Fruit fly (Drosophila melanogaster): ENCODE data around the gene Ppm1.
A peak's percentile ranks its signal among the peaks of the same experiment; 100 is the strongest.

Gene Ppm1

dm6 chr3L:557294-557693 lies 23.8 kb upstream of the Ppm1 start (continued):
- peak; percentile 42 for TF ChIP-seq CG11762 (GFP tag; optimal IDR thresholded peaks at IDR 0.05; ENCODE audit: insufficient read depth)
- peak; percentile 70 for TF ChIP-seq CG11294 (GFP tag; IDR thresholded peaks at IDR 0.05)
- TF ChIP-seq CG4318 (GFP tag; optimal IDR thresholded peaks at IDR 0.05): peak; percentile 67
- TF ChIP-seq Eip75B (GFP tag; optimal IDR thresholded peaks at IDR 0.05): peak; percentile 57
- TF ChIP-seq CG15336 (GFP tag; IDR thresholded peaks at IDR 0.05): peak; percentile 84
- TF ChIP-seq CG6163 (GFP tag; IDR thresholded peaks at IDR 0.05): peak; percentile 84
- peak; percentile 18 for TF ChIP-seq CG11902 (GFP tag; optimal IDR thresholded peaks at IDR 0.05)
- TF ChIP-seq CG1621 (tag; optimal IDR thresholded peaks at IDR 0.05): peak; percentile 73
- TF ChIP-seq acj6 (GFP tag; optimal IDR thresholded peaks at IDR 0.05): peak; percentile 69
- peak; percentile 72 for TF ChIP-seq CG3919 (GFP tag; optimal IDR thresholded peaks at IDR 0.05)
- peak; percentile 66 for TF ChIP-seq CG34406 (GFP tag; optimal IDR thresholded peaks at IDR 0.05)
- peak; percentile 81 for TF ChIP-seq CG8119 (GFP tag; IDR thresholded peaks at IDR 0.05)
- no peak for TF ChIP-seq CG6854 (GFP tag; optimal IDR thresholded peaks at IDR 0.05)
- TF ChIP-seq CG31627 (GFP tag; optimal IDR thresholded peaks at IDR 0.05): peak; percentile 71
- peak; percentile 60 for TF ChIP-seq Met (GFP tag; optimal IDR thresholded peaks at IDR 0.05)
- TF ChIP-seq Gug (GFP tag; IDR thresholded peaks at IDR 0.05): peak; percentile 79
- peak; percentile 77 for TF ChIP-seq CG32006 (GFP tag; optimal IDR thresholded peaks at IDR 0.05)
- no peak for TF ChIP-seq CG8319 (GFP tag; optimal IDR thresholded peaks at IDR 0.05)
- no peak for TF ChIP-seq Hr38 (GFP tag; optimal IDR thresholded peaks at IDR 0.05)
- TF ChIP-seq OdsH (GFP tag; optimal IDR thresholded peaks at IDR 0.05): peak; percentile 72
- peak; percentile 80 for TF ChIP-seq eg (GFP tag; IDR thresholded peaks at IDR 0.05)
- TF ChIP-seq fd59A (GFP tag; optimal IDR thresholded peaks at IDR 0.05): peak; percentile 59
- TF ChIP-seq Hr4 (GFP tag; optimal IDR thresholded peaks at IDR 0.05): peak; percentile 77
- TF ChIP-seq svp (GFP tag): no peak
- TF ChIP-seq CG8632 (GFP tag; optimal IDR thresholded peaks at IDR 0.05): peak; percentile 51
- peak; percentile 47 to 49 for TF ChIP-seq salr (GFP tag; optimal IDR thresholded peaks at IDR 0.05)

dm6 chr3L:559390-560034 lies 21.6 kb upstream of the Ppm1 start:
- no peak for TF ChIP-seq Sox102F (GFP tag; optimal IDR thresholded peaks at IDR 0.05)
- TF ChIP-seq CG6276 (GFP tag; optimal IDR thresholded peaks at IDR 0.05): no peak
- TF ChIP-seq CG3919 (GFP tag; optimal IDR thresholded peaks at IDR 0.05): no peak
- no peak for TF ChIP-seq Hr39 (GFP tag; optimal IDR thresholded peaks at IDR 0.05)
- TF ChIP-seq ss (GFP tag; optimal IDR thresholded peaks at IDR 0.05): peak in 1 of 2 experiments; percentile 3
- peak; percentile 7 for TF ChIP-seq dsx (GFP tag; optimal IDR thresholded peaks at IDR 0.05; ENCODE audit: poor library complexity, severe bottlenecking)
- no peak for TF ChIP-seq CG7368 (GFP tag; optimal IDR thresholded peaks at IDR 0.05)
- TF ChIP-seq Blimp-1 (GFP tag; optimal IDR thresholded peaks at IDR 0.05): no peak
- TF ChIP-seq Lpt (GFP tag; optimal IDR thresholded peaks at IDR 0.05): peak; percentile 18
- TF ChIP-seq Hr38 (GFP tag; optimal IDR thresholded peaks at IDR 0.05): no peak
- no peak for TF ChIP-seq net (GFP tag; optimal IDR thresholded peaks at IDR 0.05)
- peak; percentile 16 for TF ChIP-seq Eip93F (GFP tag; optimal IDR thresholded peaks at IDR 0.05)
- TF ChIP-seq vri (GFP tag; optimal IDR thresholded peaks at IDR 0.05): no peak
- no peak for TF ChIP-seq CG10631 (GFP tag; optimal IDR thresholded peaks at IDR 0.05)
- TF ChIP-seq CG34406 (GFP tag; optimal IDR thresholded peaks at IDR 0.05): no peak
- TF ChIP-seq Eip75B (GFP tag; optimal IDR thresholded peaks at IDR 0.05): no peak
- TF ChIP-seq CG3032 (tag; optimal IDR thresholded peaks at IDR 0.05): no peak
- TF ChIP-seq Eip78C (GFP tag): peak; percentile 78
- TF ChIP-seq cyc (GFP tag; optimal IDR thresholded peaks at IDR 0.05): no peak
- TF ChIP-seq CG10669 (GFP tag; optimal IDR thresholded peaks at IDR 0.05): peak; percentile 17
- peak; percentile 10 for TF ChIP-seq CG6808 (GFP tag; optimal IDR thresholded peaks at IDR 0.05)
- TF ChIP-seq Hr4 (GFP tag; optimal IDR thresholded peaks at IDR 0.05): no peak
- TF ChIP-seq Gug (GFP tag; IDR thresholded peaks at IDR 0.05): no peak
- TF ChIP-seq CG8319 (GFP tag; optimal IDR thresholded peaks at IDR 0.05): no peak
- TF ChIP-seq CG1621 (tag; optimal IDR thresholded peaks at IDR 0.05): no peak
- no peak for TF ChIP-seq salr (GFP tag; optimal IDR thresholded peaks at IDR 0.05)
- TF ChIP-seq CG8119 (GFP tag; IDR thresholded peaks at IDR 0.05): peak; percentile 48; the same call in 1 of the 3 replicates
- peak; percentile 16 for TF ChIP-seq CG32006 (GFP tag; optimal IDR thresholded peaks at IDR 0.05)
- TF ChIP-seq svp (GFP tag): peak; percentile 89
- no peak for TF ChIP-seq dac (GFP tag; optimal IDR thresholded peaks at IDR 0.05)
- TF ChIP-seq topi (GFP tag; optimal IDR thresholded peaks at IDR 0.05): no peak
- TF ChIP-seq CG6163 (GFP tag; IDR thresholded peaks at IDR 0.05): no peak
- TF ChIP-seq Sox15 (GFP tag; optimal IDR thresholded peaks at IDR 0.05): no peak
- no peak for TF ChIP-seq Sox14 (GFP tag; optimal IDR thresholded peaks at IDR 0.05)
- TF ChIP-seq esn (GFP tag; optimal IDR thresholded peaks at IDR 0.05): no peak
- TF ChIP-seq CG31627 (GFP tag; optimal IDR thresholded peaks at IDR 0.05): no peak
- no peak for TF ChIP-seq CG6854 (GFP tag; optimal IDR thresholded peaks at IDR 0.05)
